2 worm cellular contexts compared by ENCODE assay signal in the genomic region with DNA sequence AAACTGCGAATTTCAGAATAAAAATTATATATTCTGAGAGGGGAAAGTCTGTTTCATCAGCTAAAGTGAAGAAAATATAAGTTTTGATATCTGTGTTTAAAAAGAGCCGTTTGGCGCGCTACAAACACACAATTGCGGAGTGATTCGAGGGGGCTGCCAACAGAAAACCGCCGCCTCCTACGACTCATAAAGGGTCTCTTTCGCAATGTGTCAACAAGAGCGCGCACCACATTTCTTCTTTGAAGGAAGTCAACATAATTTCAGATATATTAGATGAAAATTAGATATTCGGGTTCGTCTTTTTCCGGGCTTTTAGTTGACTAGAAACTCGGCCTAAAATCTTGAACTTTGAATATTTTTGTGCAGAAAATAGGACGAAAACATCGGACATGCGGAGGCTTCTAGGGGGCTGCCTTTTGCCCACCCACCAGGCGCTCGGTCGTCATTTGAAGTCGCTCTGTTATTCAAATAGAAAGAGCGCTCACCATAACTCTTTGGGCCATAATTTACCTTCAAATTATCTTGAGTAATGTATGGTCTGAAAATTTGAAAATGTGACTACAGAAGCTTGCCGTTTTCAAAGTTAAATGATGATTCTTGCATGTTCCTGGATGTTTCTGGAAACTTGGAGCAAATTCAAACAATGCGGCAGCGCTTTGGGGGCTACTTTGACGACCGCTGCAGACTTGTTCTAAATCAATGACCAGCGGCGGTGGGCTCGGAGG.
TF ChIP-seq lines count a peak whose summit lies in the region.

No protein-coding gene starts in this region.

TF ChIP-seq in whole organism, L1 larva, 84 proteins besides CTCF, POLR2A, EP300 and RAD21 (continued from another document):
- peak; percentile 50 for TF ChIP-seq unc-30 (tag; optimal IDR thresholded peaks at IDR 0.05; lab: Kevin White, UChicago)
- peak; percentile 51 to 70 (median 63) for TF ChIP-seq ceh-82 (tag; optimal IDR thresholded peaks at IDR 0.05; lab: Kevin White, UChicago)
- peak; percentile 87 for TF ChIP-seq nhr-19 (GFP tag; conservative IDR thresholded peaks at IDR 0.05; lab: Robert Waterston, UW)
- TF ChIP-seq mef-2 (tag; optimal IDR thresholded peaks at IDR 0.05; lab: Kevin White, UChicago): no peak
- TF ChIP-seq C34B4.2 (tag; optimal IDR thresholded peaks at IDR 0.05; lab: Kevin White, UChicago): peak; percentile 76
- peak; percentile 28 for TF ChIP-seq hlh-4 (tag; optimal IDR thresholded peaks at IDR 0.05; lab: Kevin White, UChicago)
- TF ChIP-seq ztf-4 (tag; optimal IDR thresholded peaks at IDR 0.05; lab: Kevin White, UChicago): peak; percentile 76
- TF ChIP-seq dsc-1 (tag; optimal IDR thresholded peaks at IDR 0.05; lab: Kevin White, UChicago): peak; percentile 99
- peak; percentile 76 for TF ChIP-seq nhr-237 (tag; optimal IDR thresholded peaks at IDR 0.05; lab: Kevin White, UChicago)
- peak; percentile 97 for TF ChIP-seq fkh-8 (tag; optimal IDR thresholded peaks at IDR 0.05; lab: Kevin White, UChicago)
- TF ChIP-seq ceh-8 (GFP tag; optimal IDR thresholded peaks at IDR 0.05; lab: Kevin White, UChicago): peak; percentile 80
- no peak for TF ChIP-seq nhr-84 (tag; optimal IDR thresholded peaks at IDR 0.05; lab: Kevin White, UChicago)
- peak; percentile 94 for TF ChIP-seq grh-1 (GFP tag; IDR thresholded peaks at IDR 0.05; lab: Robert Waterston, UW)
- peak; percentile 100 for TF ChIP-seq zip-4 (GFP tag; optimal IDR thresholded peaks at IDR 0.05; lab: Kevin White, UChicago)
- no peak for TF ChIP-seq ama-1 (optimal IDR thresholded peaks at IDR 0.05; lab: Kevin White, UChicago)
- TF ChIP-seq unc-62 (GFP tag; optimal IDR thresholded peaks at IDR 0.05; lab: Kevin White, UChicago): no peak
- TF ChIP-seq lin-35 (GFP tag; optimal IDR thresholded peaks at IDR 0.05; lab: Kevin White, UChicago): peak; percentile 35 to 81
- TF ChIP-seq unc-86 (tag; optimal IDR thresholded peaks at IDR 0.05; lab: Kevin White, UChicago): peak; percentile 98
- TF ChIP-seq irx-1 (tag; optimal IDR thresholded peaks at IDR 0.05; lab: Kevin White, UChicago): peak; percentile 97
- peak; percentile 89 for TF ChIP-seq isw-1 (GFP tag; IDR thresholded peaks at IDR 0.05; lab: Robert Waterston, UW)
- peak in 1 of 2 experiments; percentile 99 for TF ChIP-seq egl-27 (tag; optimal IDR thresholded peaks at IDR 0.05; lab: Kevin White, UChicago)
- peak; percentile 95; the same call in 1 of the 2 replicates for TF ChIP-seq ets-5 (GFP tag; IDR thresholded peaks at IDR 0.05; lab: Robert Waterston, UW)
- no peak for TF ChIP-seq nhr-28 (tag; optimal IDR thresholded peaks at IDR 0.05; lab: Kevin White, UChicago)
- TF ChIP-seq C04F5.9 (tag; optimal IDR thresholded peaks at IDR 0.05; lab: Kevin White, UChicago): peak; percentile 68
- TF ChIP-seq Y116A8C.19 (tag; optimal IDR thresholded peaks at IDR 0.05; lab: Kevin White, UChicago; ENCODE audit: borderline replicate concordance): no peak
- TF ChIP-seq elt-2 (tag; optimal IDR thresholded peaks at IDR 0.05; lab: Kevin White, UChicago): peak; percentile 89
- peak; percentile 43 for TF ChIP-seq aly-2 (tag; optimal IDR thresholded peaks at IDR 0.05; lab: Kevin White, UChicago)
- TF ChIP-seq C16A3.4 (tag; optimal IDR thresholded peaks at IDR 0.05; lab: Kevin White, UChicago): peak; percentile 46
- TF ChIP-seq fkh-10 (GFP tag; optimal IDR thresholded peaks at IDR 0.05; lab: Kevin White, UChicago): peak; percentile 78
- TF ChIP-seq sptf-1 (tag; optimal IDR thresholded peaks at IDR 0.05; lab: Kevin White, UChicago): no peak
TF ChIP-seq in whole organism, L1 larva: peak in this region for 69.

TF ChIP-seq in whole organism, young adult, 124 proteins besides CTCF, POLR2A, EP300 and RAD21 (continued from another document):
- TF ChIP-seq attf-5 (GFP tag; optimal IDR thresholded peaks at IDR 0.05; lab: Kevin White, UChicago): peak; percentile 96
- peak; percentile 77 for TF ChIP-seq F57C9.4 (tag; optimal IDR thresholded peaks at IDR 0.05; lab: Kevin White, UChicago)
- peak; percentile 89 for TF ChIP-seq C06A6.2 (GFP tag; conservative IDR thresholded peaks at IDR 0.05; lab: Robert Waterston, UW)
- peak; percentile 99 for TF ChIP-seq somi-1 (GFP tag; optimal IDR thresholded peaks at IDR 0.05; lab: Kevin White, UChicago)
- TF ChIP-seq zim-3 (tag; optimal IDR thresholded peaks at IDR 0.05; lab: Kevin White, UChicago): no peak
- TF ChIP-seq bed-2 (GFP tag; IDR thresholded peaks at IDR 0.05; lab: Robert Waterston, UW): no peak
- TF ChIP-seq rpc-1 (optimal IDR thresholded peaks at IDR 0.05; lab: Kevin White, UChicago): no peak
- no peak for TF ChIP-seq rpc-1 (tag; optimal IDR thresholded peaks at IDR 0.05; lab: Kevin White, UChicago)
- peak; percentile 14; the same call in 1 of the 2 replicates for TF ChIP-seq ceh-100 (GFP tag; IDR thresholded peaks at IDR 0.05; lab: Robert Waterston, UW)
- TF ChIP-seq sptf-2 (GFP tag; optimal IDR thresholded peaks at IDR 0.05; lab: Kevin White, UChicago): no peak
- peak; percentile 90 for TF ChIP-seq lin-26 (GFP tag; IDR thresholded peaks at IDR 0.05; lab: Robert Waterston, UW)
- TF ChIP-seq madf-10 (tag; optimal IDR thresholded peaks at IDR 0.05; lab: Kevin White, UChicago): peak; percentile 90
- 0 out of 2 replicates have a peak, but pooled peaks have one; percentile 35 for TF ChIP-seq F37B4.10 (GFP tag; IDR thresholded peaks at IDR 0.05; lab: Robert Waterston, UW)
- no peak for TF ChIP-seq lag-1 (GFP tag; IDR thresholded peaks at IDR 0.05; lab: Robert Waterston, UW)
- peak; percentile 95 for TF ChIP-seq nhr-80 (tag; optimal IDR thresholded peaks at IDR 0.05; lab: Kevin White, UChicago)
- no peak for TF ChIP-seq bed-1 (GFP tag; IDR thresholded peaks at IDR 0.05; lab: Robert Waterston, UW)
- TF ChIP-seq aptf-2 (GFP tag; conservative IDR thresholded peaks at IDR 0.05; lab: Robert Waterston, UW): peak; percentile 75
- no peak for TF ChIP-seq Y56A3A.18 (GFP tag; IDR thresholded peaks at IDR 0.05; lab: Robert Waterston, UW)
- peak; percentile 37 for TF ChIP-seq efl-1 (GFP tag; optimal IDR thresholded peaks at IDR 0.05; lab: Kevin White, UChicago)
- no peak for TF ChIP-seq snpc-1.1 (tag; optimal IDR thresholded peaks at IDR 0.05; lab: Kevin White, UChicago; ENCODE audit: insufficient read depth)
- TF ChIP-seq F10E7.11 (tag; optimal IDR thresholded peaks at IDR 0.05; lab: Kevin White, UChicago): peak; percentile 35
- no peak for TF ChIP-seq Y79H2A.3 (GFP tag; conservative IDR thresholded peaks at IDR 0.05; lab: Robert Waterston, UW)
- TF ChIP-seq F33H1.4 (GFP tag; IDR thresholded peaks at IDR 0.05; lab: Robert Waterston, UW): peak; percentile 7; the same call in 1 of the 2 replicates
- TF ChIP-seq Y53G8AR.9 (GFP tag; conservative IDR thresholded peaks at IDR 0.05; lab: Robert Waterston, UW): peak; percentile 89; the same call in 1 of the 2 replicates
- peak; percentile 78; the same call in 1 of the 2 replicates for TF ChIP-seq Y67H2A.10 (GFP tag; conservative IDR thresholded peaks at IDR 0.05; lab: Robert Waterston, UW)
- no peak for TF ChIP-seq snpc-1.3 (tag; optimal IDR thresholded peaks at IDR 0.05; lab: Kevin White, UChicago; ENCODE audit: insufficient read depth)
- 0 out of 2 replicates have a peak, but pooled peaks have one; percentile 26 for TF ChIP-seq attf-3 (GFP tag; conservative IDR thresholded peaks at IDR 0.05; lab: Robert Waterston, UW)
- TF ChIP-seq hsf-1 (GFP tag; IDR thresholded peaks at IDR 0.05; lab: Robert Waterston, UW): no peak
- peak; percentile 98 for TF ChIP-seq dpff-1 (tag; optimal IDR thresholded peaks at IDR 0.05; lab: Kevin White, UChicago)
- peak; percentile 96 for TF ChIP-seq nfyb-1 (GFP tag; IDR thresholded peaks at IDR 0.05; lab: Robert Waterston, UW)
- TF ChIP-seq nhr-179 (tag; optimal IDR thresholded peaks at IDR 0.05; lab: Kevin White, UChicago): no peak
- TF ChIP-seq lin-35 (GFP tag; optimal IDR thresholded peaks at IDR 0.05; lab: Kevin White, UChicago): peak in 2 of 3 experiments; percentile 62 to 75
- TF ChIP-seq F57A8.1 (GFP tag; optimal IDR thresholded peaks at IDR 0.05; lab: Kevin White, UChicago): peak; percentile 68
- peak; percentile 62 for TF ChIP-seq snpc-4 (GFP tag; optimal IDR thresholded peaks at IDR 0.05; lab: Kevin White, UChicago)
- TF ChIP-seq snpc-4 (tag; optimal IDR thresholded peaks at IDR 0.05; lab: Kevin White, UChicago): peak in 2 of 4 experiments; percentile 81 to 82
- peak; percentile 98 for TF ChIP-seq lin-40 (tag; optimal IDR thresholded peaks at IDR 0.05; lab: Kevin White, UChicago)
- TF ChIP-seq ztf-26 (tag; optimal IDR thresholded peaks at IDR 0.05; lab: Kevin White, UChicago): peak; percentile 99
